Fruit fly (Drosophila melanogaster): Measurements from ENCODE around the gene CG12990.

DNA sequence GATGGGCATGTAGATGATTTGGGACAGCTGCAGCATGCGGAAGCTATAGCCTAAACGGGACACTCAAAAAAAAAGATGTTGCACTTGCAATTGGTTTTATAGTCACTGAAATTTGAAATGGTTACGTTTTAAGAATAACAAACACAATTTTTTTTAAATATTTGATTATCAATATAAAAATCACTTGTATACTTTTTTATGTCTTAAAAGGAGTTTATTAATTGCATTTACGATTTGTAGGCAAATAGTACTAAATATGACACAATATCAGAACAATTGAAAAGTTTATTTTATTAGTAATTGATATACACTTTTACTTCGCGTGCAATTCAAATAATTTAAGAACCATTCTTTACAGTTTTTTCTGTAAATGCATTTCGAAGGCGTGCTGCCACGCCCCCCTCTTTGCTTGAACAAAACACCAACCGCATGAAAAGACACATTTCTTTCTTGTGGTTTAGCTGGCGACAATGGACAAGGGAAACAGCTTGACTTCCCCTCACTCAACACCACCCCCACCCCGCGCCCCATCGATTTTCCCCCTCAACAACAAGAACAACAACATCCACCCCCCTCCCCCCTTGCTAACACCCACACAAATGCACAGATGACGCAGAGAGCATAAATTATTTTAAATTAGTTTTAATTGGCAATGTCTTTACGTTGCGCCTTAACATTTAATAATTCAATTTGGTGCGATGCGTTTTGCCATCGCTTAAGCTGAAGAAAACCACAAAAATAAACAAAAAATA is 45.3 kb upstream of the CG12990 start:
- TF ChIP-seq CG9139 (GFP tag; optimal IDR thresholded peaks at IDR 0.05) (no peak), Sox102F (GFP tag; optimal IDR thresholded peaks at IDR 0.05) (no peak), CG6808 (GFP tag; optimal IDR thresholded peaks at IDR 0.05) (no peak), CG6792 (GFP tag; optimal IDR thresholded peaks at IDR 0.05) (no peak), Sox14 (GFP tag; optimal IDR thresholded peaks at IDR 0.05) (no peak), CG16779 (tag; optimal IDR thresholded peaks at IDR 0.05) (no peak), CG32006 (GFP tag; optimal IDR thresholded peaks at IDR 0.05) (peak; percentile 25), Gug (GFP tag; IDR thresholded peaks at IDR 0.05) (no peak)

Data from whole organism, prepupa.